Worm (Caenorhabditis elegans): ENCODE results near the gene R11D1.2.

DNA sequence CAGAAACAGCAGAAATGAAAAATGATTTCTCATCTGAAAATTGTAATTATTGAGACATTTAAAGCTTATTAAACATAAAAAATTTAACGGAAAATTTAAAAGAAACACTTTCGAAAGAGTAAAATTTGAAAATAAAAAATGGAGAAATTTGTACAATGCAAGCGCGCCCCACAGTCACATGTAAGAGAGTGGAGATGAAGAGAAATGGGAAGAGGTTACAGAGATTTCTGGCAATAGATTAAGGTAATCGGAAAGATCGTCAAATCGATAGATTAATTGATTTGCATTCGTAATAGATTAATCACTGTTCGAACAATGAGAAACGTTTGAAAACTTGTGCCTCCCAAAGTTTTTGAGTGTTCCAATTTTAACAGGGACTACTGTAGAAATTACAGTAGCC, 39.0 kb downstream of the R11D1.2 start, which contains the start of gene C15C8.4:
- TF ChIP-seq F52B5.7 (tag; optimal IDR thresholded peaks at IDR 0.05), result no peak
- no peak for TF ChIP-seq egl-44 (GFP tag; IDR thresholded peaks at IDR 0.05)
- no peak for TF ChIP-seq efl-1 (GFP tag; optimal IDR thresholded peaks at IDR 0.05)
- no peak for TF ChIP-seq Y95B8A.8 (GFP tag; IDR thresholded peaks at IDR 0.05)
